Fruit fly (Drosophila melanogaster): Measurements from ENCODE around the gene CG42654.

The CG42654 gene

dm6 chr3L:19991714-19992231 is 37.4 kb upstream of the CG42654 start, which contains the start of the genes CG7646 and Nca (continued):
- TF ChIP-seq YL-1 (GFP tag; optimal IDR thresholded peaks at IDR 0.05) (peak; percentile 65), CG15479 (GFP tag; optimal IDR thresholded peaks at IDR 0.05) (peak; percentile 25), cg (GFP tag; optimal IDR thresholded peaks at IDR 0.05) (peak; percentile 21), corto (GFP tag; optimal IDR thresholded peaks at IDR 0.05) (no peak), tx (GFP tag; optimal IDR thresholded peaks at IDR 0.05) (no peak), CG9797 (GFP tag; optimal IDR thresholded peaks at IDR 0.05) (peak; percentile 6), lola (GFP tag; optimal IDR thresholded peaks at IDR 0.05) (no peak), CG6272 (GFP tag; IDR thresholded peaks at IDR 0.05) (no peak), psq (GFP tag; optimal IDR thresholded peaks at IDR 0.05) (no peak), Ets97D (GFP tag; optimal IDR thresholded peaks at IDR 0.05) (peak; percentile 31), pb (GFP tag; optimal IDR thresholded peaks at IDR 0.05) (no peak), Ptx1 (GFP tag; IDR thresholded peaks at IDR 0.05) (no peak), CG17361 (GFP tag; IDR thresholded peaks at IDR 0.05) (no peak; the same call in 2 of the 3 replicates), CG12236 (GFP tag; optimal IDR thresholded peaks at IDR 0.05) (no peak), CG4360 (GFP tag; IDR thresholded peaks at IDR 0.05) (no peak), CG12104 (GFP tag; optimal IDR thresholded peaks at IDR 0.05) (peak; percentile 21), Doc3 (GFP tag; IDR thresholded peaks at IDR 0.05; ENCODE audit: partially characterized antibody) (peak; percentile 86), ato (GFP tag; IDR thresholded peaks at IDR 0.05; ENCODE audit: partially characterized antibody) (peak; percentile 86), CG9727 (GFP tag; optimal IDR thresholded peaks at IDR 0.05) (no peak), luna (GFP tag; optimal IDR thresholded peaks at IDR 0.05) (no peak), HmgD (GFP tag; optimal IDR thresholded peaks at IDR 0.05) (no peak), Rfx (GFP tag; IDR thresholded peaks at IDR 0.05) (no peak; the same call in 1 of the 2 replicates), eyg (GFP tag; optimal IDR thresholded peaks at IDR 0.05) (no peak), Sox100B (GFP tag; optimal IDR thresholded peaks at IDR 0.05) (no peak), CG5245 (GFP tag; optimal IDR thresholded peaks at IDR 0.05) (no peak), Hr51 (GFP tag; optimal IDR thresholded peaks at IDR 0.05) (peak in 1 of 2 experiments; percentile 4), CG9932 (GFP tag; IDR thresholded peaks at IDR 0.05) (no peak), Asciz (GFP tag; optimal IDR thresholded peaks at IDR 0.05) (no peak), CG15011 (GFP tag; optimal IDR thresholded peaks at IDR 0.05) (no peak), kni (GFP tag; optimal IDR thresholded peaks at IDR 0.05) (peak; percentile 80), ab (GFP tag; optimal IDR thresholded peaks at IDR 0.05) (no peak), CG14441 (GFP tag; IDR thresholded peaks at IDR 0.05) (no peak), Bgb (GFP tag; IDR thresholded peaks at IDR 0.05; ENCODE audit: partially characterized antibody) (peak; percentile 96), az2 (GFP tag; optimal IDR thresholded peaks at IDR 0.05) (no peak), CG6254 (GFP tag; optimal IDR thresholded peaks at IDR 0.05) (no peak), Rx (GFP tag; IDR thresholded peaks at IDR 0.05) (no peak), CoRest (tag; optimal IDR thresholded peaks at IDR 0.05) (no peak), btn (GFP tag; optimal IDR thresholded peaks at IDR 0.05) (no peak), Gug (GFP tag; IDR thresholded peaks at IDR 0.05) (no peak), Dip2 (GFP tag; IDR thresholded peaks at IDR 0.05) (no peak), emc (GFP tag; optimal IDR thresholded peaks at IDR 0.05) (no peak), ems (GFP tag; optimal IDR thresholded peaks at IDR 0.05) (no peak), ATbp (GFP tag; optimal IDR thresholded peaks at IDR 0.05) (peak; percentile 27), CG6791 (GFP tag; IDR thresholded peaks at IDR 0.05; ENCODE audit: partially characterized antibody) (peak; percentile 95), sr (GFP tag; IDR thresholded peaks at IDR 0.05) (no peak), ERR (GFP tag; optimal IDR thresholded peaks at IDR 0.05) (no peak), repo (GFP tag; optimal IDR thresholded peaks at IDR 0.05) (no peak), sd (tag; optimal IDR thresholded peaks at IDR 0.05) (no peak), BEAF-32 (GFP tag; optimal IDR thresholded peaks at IDR 0.05) (peak; percentile 90), E2f2 (GFP tag; IDR thresholded peaks at IDR 0.05) (peak; percentile 73), CG9437 (GFP tag; optimal IDR thresholded peaks at IDR 0.05) (no peak)

Measured in whole organism, embryonic.